Worm (Caenorhabditis elegans) whole organism, midembryonic: ENCODE data around the gene Y32B12B.1.
A peak's percentile ranks its signal among the peaks of the same experiment; 100 is the strongest.

ENCODE experiments used
- T22C8.4 ChIP-seq: fragments of 200-800 bp; sonication (Bioruptor generic); IDR thresholded peaks from 2 replicates; pipeline ENCODE4 v1.3.6; 2022; ENCODE audit warnings: missing genetic modification characterization, missing compliant biosample characterization
- cog-1 ChIP-seq: sonication (generic microtip); optimal IDR thresholded peaks from 2 replicates; lab custom pipeline; 2016; ENCODE audit warnings: missing genetic modification characterization, missing compliant biosample characterization
- flt-1 ChIP-seq: fragments of 200-800 bp; sonication (Bioruptor generic); IDR thresholded peaks from 2 replicates; pipeline ENCODE4 v1.3.6; 2022; ENCODE audit warnings: missing genetic modification characterization, missing compliant biosample characterization
- klf-2 ChIP-seq: fragments of 200-800 bp; sonication (Bioruptor generic); conservative IDR thresholded peaks from 2 replicates; pipeline ENCODE4 v1.3.6; 2022; ENCODE audit warnings: missing genetic modification reagents, missing genetic modification characterization, missing compliant biosample characterization
- med-1 ChIP-seq: sonication (generic microtip); optimal IDR thresholded peaks from 2 replicates; lab custom pipeline; 2017; ENCODE audit warnings: missing genetic modification characterization, mild to moderate bottlenecking, missing compliant biosample characterization, antibody characterized with exemption, missing genetic modification reagents; ENCODE audit not compliant: insufficient read depth
- ref-1 ChIP-seq: fragments of 200-800 bp; sonication (Bioruptor generic); conservative IDR thresholded peaks from 2 replicates; pipeline ENCODE4 v1.3.6; 2022; ENCODE audit warnings: missing genetic modification reagents, missing genetic modification characterization, missing compliant biosample characterization
- tab-1 ChIP-seq: fragments of 200-800 bp; sonication (Bioruptor generic); IDR thresholded peaks from 2 replicates; pipeline ENCODE4 v1.3.6; 2022; ENCODE audit warnings: missing genetic modification characterization, missing compliant biosample characterization
- ztf-23 ChIP-seq: fragments of 200-800 bp; sonication (Bioruptor generic); IDR thresholded peaks from 2 replicates; pipeline ENCODE4 v1.3.6; 2022; ENCODE audit warnings: missing genetic modification reagents, missing genetic modification characterization, missing compliant biosample characterization
- ztf-29 ChIP-seq: fragments of 200-800 bp; sonication (Bioruptor generic); IDR thresholded peaks from 2 replicates; pipeline ENCODE4 v1.3.6; 2022; ENCODE audit warnings: missing genetic modification reagents, missing genetic modification characterization, missing compliant biosample characterization

The Y32B12B.1 gene

DNA sequence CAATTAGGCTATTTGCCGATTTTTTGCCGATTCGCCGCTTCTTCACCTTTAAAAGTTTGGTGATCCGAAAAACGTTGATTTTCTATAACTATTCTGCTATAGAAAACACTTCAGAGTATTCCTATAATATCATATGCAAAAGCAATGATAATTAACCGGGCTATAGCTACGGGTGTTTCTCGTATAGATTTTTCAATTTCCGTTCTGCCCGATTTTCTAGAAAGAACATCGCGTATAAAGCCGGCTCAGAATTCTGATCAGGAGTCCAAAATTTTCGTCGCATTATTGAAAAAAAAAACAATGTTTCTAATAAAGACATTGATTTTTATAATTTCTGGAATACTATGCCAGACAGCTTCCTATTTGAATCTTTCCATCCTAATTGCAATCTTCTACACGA lies 13.9 kb downstream of the Y32B12B.1 start, which contains the start of gene srbc-65:
Gene srbc-65, plus strand, starts transcription at position 301 of the 400 bp plus-strand sequence.
- TF ChIP-seq ref-1 (no peak), cog-1 (tag; lab: Kevin White, UChicago) (no peak), ztf-23 (GFP tag; lab: Robert Waterston, UW) (no peak), ztf-29 (GFP tag; lab: Robert Waterston, UW) (no peak), flt-1 (GFP tag; lab: Robert Waterston, UW) (no peak), klf-2 (GFP tag; lab: Robert Waterston, UW) (no peak), tab-1 (no peak), T22C8.4 (GFP tag; lab: Robert Waterston, UW) (no peak), med-1 (GFP tag; lab: Kevin White, UChicago) (no peak)

DNA sequence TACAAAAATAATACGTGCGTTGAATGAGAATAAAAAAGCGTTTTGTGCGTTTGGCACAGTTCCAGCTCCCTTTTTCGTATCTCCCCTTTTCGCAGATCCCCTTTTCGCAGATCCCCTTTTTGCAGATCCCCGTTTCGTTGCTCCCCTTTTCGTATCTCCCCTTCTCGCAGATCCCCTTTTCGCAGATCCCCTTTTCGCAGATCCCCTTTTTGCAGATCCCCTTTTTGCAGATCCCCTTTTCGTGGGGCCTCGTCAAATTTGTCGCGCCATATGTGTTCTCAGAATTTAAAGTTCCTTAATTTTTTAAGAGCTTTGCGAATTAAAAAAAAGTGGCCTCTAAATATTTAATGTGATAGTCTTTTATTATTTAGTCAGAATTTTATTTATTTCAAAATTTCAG lies 16.1 kb downstream of the Y32B12B.1 start, which contains the start of gene Y32B12B.4:
Gene Y32B12B.4, plus strand, starts transcription at position 399 of the 400 bp plus-strand sequence.
- peak; percentile 83 for TF ChIP-seq ref-1
- no peak for TF ChIP-seq med-1 (GFP tag; lab: Kevin White, UChicago)
- TF ChIP-seq ztf-23 (GFP tag; lab: Robert Waterston, UW) = peak; percentile 86
- no peak; the same call in 1 of the 2 replicates for TF ChIP-seq ztf-29 (GFP tag; lab: Robert Waterston, UW)
- peak; percentile 60; the same call in 1 of the 2 replicates for TF ChIP-seq T22C8.4 (GFP tag; lab: Robert Waterston, UW)
- TF ChIP-seq cog-1 (tag; lab: Kevin White, UChicago) = no peak
- peak; percentile 79 for TF ChIP-seq tab-1
- peak; percentile 84 for TF ChIP-seq flt-1 (GFP tag; lab: Robert Waterston, UW)
- TF ChIP-seq klf-2 (GFP tag; lab: Robert Waterston, UW) = peak; percentile 83

DNA sequence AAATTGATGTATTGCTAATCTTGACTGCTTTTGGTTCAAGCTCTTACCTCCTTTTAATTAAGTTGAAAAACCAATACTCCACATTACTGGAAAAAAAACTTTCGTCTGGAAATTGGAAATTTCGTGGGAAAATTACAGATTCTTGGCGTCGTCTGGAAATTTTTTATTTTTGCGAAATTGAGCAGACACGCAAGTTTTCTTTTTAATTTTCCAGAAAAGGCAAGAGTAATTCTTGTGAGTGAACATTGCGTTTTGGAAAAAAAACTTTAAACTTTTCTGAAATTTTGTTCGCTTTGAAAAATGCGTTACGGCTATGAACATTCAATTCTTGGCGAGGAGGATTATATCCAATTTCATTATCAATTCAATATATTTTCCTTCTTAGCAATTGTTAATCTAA lies 28.8 kb downstream of the Y32B12B.1 start, which contains the start of gene sru-45:
Gene sru-45, plus strand, starts transcription at position 301 of the 400 bp plus-strand sequence.
- TF ChIP-seq T22C8.4 (GFP tag; lab: Robert Waterston, UW) (no peak), ztf-29 (GFP tag; lab: Robert Waterston, UW) (no peak), flt-1 (GFP tag; lab: Robert Waterston, UW) (no peak), med-1 (GFP tag; lab: Kevin White, UChicago) (no peak), cog-1 (tag; lab: Kevin White, UChicago) (no peak), klf-2 (GFP tag; lab: Robert Waterston, UW) (no peak), ref-1 (no peak), tab-1 (no peak), ztf-23 (GFP tag; lab: Robert Waterston, UW) (no peak)

DNA sequence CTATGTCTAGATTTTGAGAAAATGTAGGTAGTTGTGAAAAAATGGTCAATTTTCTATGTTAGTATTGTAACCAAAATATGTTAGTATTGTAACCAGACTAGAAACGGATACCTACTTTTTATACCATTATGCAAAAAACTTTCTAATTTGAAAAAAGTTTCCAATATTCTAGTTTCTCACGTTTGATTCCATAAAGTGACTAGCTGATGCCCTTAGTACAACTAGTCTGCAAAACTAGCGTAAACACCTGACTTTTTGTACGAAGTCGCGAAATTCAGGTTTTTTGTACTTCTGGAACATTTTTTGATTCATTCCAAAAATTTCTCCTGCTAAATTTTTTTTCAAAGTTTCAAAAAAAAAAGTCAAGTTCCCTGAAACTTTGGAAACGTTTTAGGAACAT lies 31.3 kb downstream of the Y32B12B.1 start:
- TF ChIP-seq T22C8.4 (GFP tag; lab: Robert Waterston, UW) (no peak), ztf-29 (GFP tag; lab: Robert Waterston, UW) (no peak), ref-1 (no peak), tab-1 (no peak), cog-1 (tag; lab: Kevin White, UChicago) (no peak), med-1 (GFP tag; lab: Kevin White, UChicago) (no peak), klf-2 (GFP tag; lab: Robert Waterston, UW) (no peak), flt-1 (GFP tag; lab: Robert Waterston, UW) (no peak), ztf-23 (GFP tag; lab: Robert Waterston, UW) (no peak)

DNA sequence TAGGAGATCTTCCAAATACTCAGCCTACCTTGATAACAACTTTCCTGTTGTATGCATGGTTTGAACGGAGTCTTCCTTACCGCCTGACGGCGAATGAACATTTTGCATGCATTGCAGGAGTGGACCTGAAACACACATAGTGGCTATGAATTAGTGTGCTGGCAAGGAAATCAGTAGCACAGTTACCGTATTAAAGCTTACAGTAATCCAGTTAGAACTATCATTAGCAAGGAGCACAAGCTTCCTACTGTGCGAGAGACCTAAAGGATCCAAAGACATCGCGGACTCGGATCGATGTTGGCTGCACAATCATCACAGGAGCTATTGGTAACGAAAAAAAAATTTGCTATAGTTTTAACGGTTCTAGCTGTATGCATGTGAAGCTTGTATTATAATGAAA lies 33.9 kb downstream of the Y32B12B.1 start, which contains the start of gene nhr-233:
Gene nhr-233, minus strand, starts transcription at position 101 of the 400 bp plus-strand sequence.
- TF ChIP-seq ztf-23 (GFP tag; lab: Robert Waterston, UW) = no peak

DNA sequence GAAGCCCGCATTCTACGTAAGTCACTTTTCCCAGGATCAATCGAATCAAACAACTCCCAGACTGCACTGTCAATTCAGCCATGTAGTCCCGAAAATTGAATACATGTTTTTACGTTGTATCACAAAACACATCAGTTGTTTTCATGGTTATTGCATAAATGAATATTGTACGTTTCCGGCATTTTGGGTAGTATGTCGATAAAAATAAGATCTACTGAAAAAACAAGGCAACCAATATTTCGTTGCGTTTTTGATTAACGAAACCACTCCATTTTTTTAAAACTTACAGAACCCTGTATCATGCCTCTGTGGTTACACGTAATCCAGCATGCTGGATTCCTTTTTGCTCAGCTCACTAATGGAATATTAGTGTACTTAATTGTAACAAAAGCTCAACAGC lies 36.4 kb downstream of the Y32B12B.1 start, which contains the start of gene str-149:
Gene str-149, plus strand, starts transcription at position 301 of the 400 bp plus-strand sequence.
- no peak for TF ChIP-seq flt-1 (GFP tag; lab: Robert Waterston, UW)
- no peak for TF ChIP-seq med-1 (GFP tag; lab: Kevin White, UChicago)
- no peak for TF ChIP-seq ztf-23 (GFP tag; lab: Robert Waterston, UW)
- no peak for TF ChIP-seq klf-2 (GFP tag; lab: Robert Waterston, UW)
- TF ChIP-seq tab-1 = no peak
- TF ChIP-seq ref-1 = no peak
- no peak for TF ChIP-seq cog-1 (tag; lab: Kevin White, UChicago)

DNA sequence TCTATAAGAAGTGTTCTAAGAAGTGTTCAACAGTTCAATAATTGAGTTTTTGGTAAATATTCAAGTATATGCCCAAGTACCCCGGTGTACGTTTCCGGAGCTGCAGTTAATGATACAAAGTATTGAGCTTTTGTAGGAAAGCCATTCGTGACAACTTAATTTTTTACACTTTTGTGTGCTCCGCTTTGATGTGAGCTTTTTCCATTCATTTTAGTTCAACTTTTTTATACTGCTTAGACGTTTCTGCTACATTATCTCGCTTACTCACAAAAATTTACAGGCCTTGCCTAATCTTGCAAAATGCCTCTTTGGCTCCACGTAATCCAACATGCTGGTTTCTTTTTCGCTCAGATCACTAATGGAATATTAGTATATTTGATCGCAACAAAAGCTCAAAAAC lies 39.1 kb downstream of the Y32B12B.1 start, which contains the start of gene str-151:
Gene str-151, plus strand, starts transcription at position 301 of the 400 bp plus-strand sequence.
- TF ChIP-seq med-1 (GFP tag; lab: Kevin White, UChicago) (no peak), ztf-29 (GFP tag; lab: Robert Waterston, UW) (no peak), tab-1 (no peak), ref-1 (no peak), cog-1 (tag; lab: Kevin White, UChicago) (no peak), ztf-23 (GFP tag; lab: Robert Waterston, UW) (no peak), flt-1 (GFP tag; lab: Robert Waterston, UW) (no peak), klf-2 (GFP tag; lab: Robert Waterston, UW) (no peak), T22C8.4 (GFP tag; lab: Robert Waterston, UW) (no peak)

DNA sequence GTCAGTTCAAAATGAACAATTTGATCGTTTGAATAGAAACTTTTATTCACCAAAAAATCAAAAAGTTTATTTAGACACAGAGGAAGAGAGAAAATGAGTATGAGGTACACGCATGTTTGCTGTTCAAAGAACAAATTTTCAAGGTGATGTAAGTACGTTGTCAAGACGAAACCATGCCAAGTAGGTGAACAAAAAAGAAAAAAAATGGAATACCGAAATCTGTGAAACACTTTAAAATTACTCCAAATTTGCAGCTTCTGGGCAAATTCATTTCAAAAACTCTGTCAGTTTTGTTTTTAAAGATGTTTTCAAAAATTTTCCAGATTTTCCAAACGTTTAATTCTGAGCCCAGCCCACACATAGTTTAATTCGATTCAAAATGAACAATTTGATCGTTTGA lies 43.6 kb downstream of the Y32B12B.1 start, which contains the start of gene nhr-271:
Gene nhr-271, minus strand, starts transcription at position 101 of the 400 bp plus-strand sequence.
- TF ChIP-seq klf-2 (GFP tag; lab: Robert Waterston, UW) (no peak), tab-1 (no peak), cog-1 (tag; lab: Kevin White, UChicago) (no peak), med-1 (GFP tag; lab: Kevin White, UChicago) (no peak), ref-1 (no peak), ztf-23 (GFP tag; lab: Robert Waterston, UW) (no peak), flt-1 (GFP tag; lab: Robert Waterston, UW) (no peak), T22C8.4 (GFP tag; lab: Robert Waterston, UW) (no peak), ztf-29 (GFP tag; lab: Robert Waterston, UW) (no peak)

DNA sequence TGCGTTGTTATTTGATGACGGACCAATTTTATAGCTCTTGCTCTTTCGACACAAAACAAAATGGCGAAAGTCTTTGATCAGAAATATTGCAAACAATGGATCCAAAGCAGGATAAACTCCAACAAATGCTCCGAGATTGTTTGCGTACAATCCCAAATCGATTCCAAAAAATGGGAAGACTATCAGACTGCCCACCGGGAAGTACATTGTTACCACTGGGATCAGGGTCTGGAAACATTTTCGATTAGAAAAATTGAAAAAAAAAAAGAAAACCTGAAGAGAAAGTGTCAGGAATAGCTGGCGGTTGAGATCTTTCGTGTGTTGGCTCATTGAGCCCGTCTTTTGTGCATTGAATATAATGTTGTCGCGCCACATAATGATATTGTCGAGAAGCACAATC lies 44.3 kb downstream of the Y32B12B.1 start:
- TF ChIP-seq ztf-23 (GFP tag; lab: Robert Waterston, UW) = no peak
- no peak for TF ChIP-seq ref-1
- no peak for TF ChIP-seq med-1 (GFP tag; lab: Kevin White, UChicago)
- TF ChIP-seq flt-1 (GFP tag; lab: Robert Waterston, UW) = no peak
- TF ChIP-seq tab-1 = no peak
- TF ChIP-seq klf-2 (GFP tag; lab: Robert Waterston, UW) = no peak
- TF ChIP-seq cog-1 (tag; lab: Kevin White, UChicago) = no peak
- no peak for TF ChIP-seq ztf-29 (GFP tag; lab: Robert Waterston, UW)
- TF ChIP-seq T22C8.4 (GFP tag; lab: Robert Waterston, UW) = no peak
